Fruit fly (Drosophila melanogaster) whole organism, wandering third instar larva: ENCODE measurements around the gene in.

Source experiments
- Abd-B ChIP-seq: fragments of >200 bp; optimal IDR thresholded peaks from 2 replicates; lab custom pipeline; 2017; ENCODE audit warnings: missing biosample characterization, missing genetic modification characterization
- CG32264 ChIP-seq: fragments of 200-800 bp; sonication (Bioruptor generic); optimal IDR thresholded peaks from 2 replicates; lab custom pipeline; 2016; ENCODE audit warnings: missing biosample characterization, missing genetic modification characterization
- CG9705 ChIP-seq: fragments of 200-800 bp; sonication (Bioruptor generic); optimal IDR thresholded peaks from 2 replicates; lab custom pipeline; 2018; ENCODE audit warnings: missing biosample characterization, mild to moderate bottlenecking, missing genetic modification characterization
- CrebA ChIP-seq: fragments of 200-800 bp; sonication (Bioruptor generic); optimal IDR thresholded peaks from 2 replicates; lab custom pipeline; 2016; ENCODE audit warnings: missing biosample characterization, mild to moderate bottlenecking, missing genetic modification characterization, borderline replicate concordance
- Dfd ChIP-seq: fragments of >200 bp; optimal IDR thresholded peaks from 2 replicates; lab custom pipeline; 2017; ENCODE audit warnings: missing biosample characterization, missing genetic modification characterization
- Dif ChIP-seq: fragments of 200-275, 200-300 bp; sonication (Bioruptor generic); optimal IDR thresholded peaks from 2 replicates; lab custom pipeline; 2018; ENCODE audit warnings: missing biosample characterization, missing genetic modification characterization; ENCODE audit not compliant: partially characterized antibody
- GATAd ChIP-seq: sonication (Bioruptor generic); optimal IDR thresholded peaks from 2 replicates; lab custom pipeline; 2016; ENCODE audit warnings: missing biosample characterization, missing genetic modification characterization
- HLH106 ChIP-seq: fragments of 200-800 bp; optimal IDR thresholded peaks from 3 replicates; lab custom pipeline; 2019; ENCODE audit warnings: missing biosample characterization, mild to moderate bottlenecking, missing genetic modification characterization, moderate library complexity
- Hnf4 ChIP-seq: fragments of 200-800 bp; sonication (Bioruptor generic); optimal IDR thresholded peaks from 2 replicates; lab custom pipeline; 2016; ENCODE audit warnings: missing biosample characterization, mild to moderate bottlenecking, missing genetic modification characterization
- Hr78 ChIP-seq: fragments of >200 bp; optimal IDR thresholded peaks from 2 replicates; lab custom pipeline; 2017; ENCODE audit warnings: missing biosample characterization, missing genetic modification characterization
- Hr83 ChIP-seq: fragments of 200-300 bp; sonication (Bioruptor generic); optimal IDR thresholded peaks from 2 replicates; lab custom pipeline; 2016; ENCODE audit warnings: missing biosample characterization, mild to moderate bottlenecking, missing genetic modification characterization, moderate library complexity; ENCODE audit not compliant: poor library complexity, severe bottlenecking
- Jra ChIP-seq: sonication (Bioruptor generic); optimal IDR thresholded peaks from 2 replicates; lab custom pipeline; 2016; ENCODE audit warnings: missing biosample characterization, missing genetic modification characterization
- Mio ChIP-seq: sonication (Bioruptor generic); optimal IDR thresholded peaks from 2 replicates; lab custom pipeline; 2016; ENCODE audit warnings: missing biosample characterization, missing genetic modification characterization
- Myc ChIP-seq: fragments of >200 bp; optimal IDR thresholded peaks from 2 replicates; lab custom pipeline; 2017
- N ChIP-seq: fragments of >200 bp; optimal IDR thresholded peaks from 2 replicates; lab custom pipeline; 2018; ENCODE audit warnings: missing biosample characterization, missing external identifiers, missing genetic modification characterization
- OdsH ChIP-seq: fragments of 200-800 bp; sonication (Bioruptor generic); optimal IDR thresholded peaks from 2 replicates; lab custom pipeline; 2016; ENCODE audit warnings: missing biosample characterization, mild to moderate bottlenecking, missing genetic modification characterization
- Rel ChIP-seq, 2 experiments: fragments of 200-800 bp; sonication (Bioruptor generic) in 1 of 2; optimal IDR thresholded peaks; 2 replicates in 1 of 2; 3 replicates in 1 of 2; lab custom pipeline; 2016 to 2019; ENCODE audit warnings: mild to moderate bottlenecking in 2 of 2, missing biosample characterization in 2 of 2, missing genetic modification characterization in 2 of 2, moderate library complexity in 1 of 2
- Sp1 ChIP-seq: fragments of 200-800 bp; sonication (Bioruptor generic); optimal IDR thresholded peaks from 3 replicates; lab custom pipeline; 2019; ENCODE audit warnings: missing biosample characterization, mild to moderate bottlenecking, missing genetic modification characterization, moderate library complexity
- Vsx2 ChIP-seq: fragments of 200-300, 225-300 bp; sonication (Bioruptor generic); optimal IDR thresholded peaks from 2 replicates; lab custom pipeline; 2018; ENCODE audit warnings: missing biosample characterization, missing genetic modification characterization; ENCODE audit not compliant: partially characterized antibody
- br ChIP-seq: fragments of 200-800 bp; sonication (Bioruptor generic); optimal IDR thresholded peaks from 2 replicates; lab custom pipeline; 2016; ENCODE audit warnings: missing biosample characterization, missing genetic modification characterization
- brk ChIP-seq: fragments of 200-800 bp; sonication (Bioruptor generic); optimal IDR thresholded peaks from 2 replicates; lab custom pipeline; 2016; ENCODE audit warnings: missing biosample characterization, mild to moderate bottlenecking, missing genetic modification characterization
- dl ChIP-seq, 2 experiments: fragments of 175-275, 200-275 bp in 1 of 2; fragments of 200-275 bp in 1 of 2; sonication (Bioruptor generic); optimal IDR thresholded peaks; lab custom pipeline; 2018; ENCODE audit warnings: mild to moderate bottlenecking in 2 of 2, missing biosample characterization in 2 of 2, missing genetic modification characterization in 2 of 2, moderate library complexity in 2 of 2; ENCODE audit not compliant: partially characterized antibody in 2 of 2, insufficient read depth in 1 of 2
- dmrt93B ChIP-seq: fragments of 200-800 bp; sonication (Bioruptor generic); optimal IDR thresholded peaks from 2 replicates; lab custom pipeline; 2018; ENCODE audit warnings: missing biosample characterization, mild to moderate bottlenecking, missing genetic modification characterization
- dsf ChIP-seq: sonication (Bioruptor generic); optimal IDR thresholded peaks from 2 replicates; lab custom pipeline; 2016; ENCODE audit warnings: missing biosample characterization, missing genetic modification characterization, borderline replicate concordance
- ey ChIP-seq: fragments of 200-800 bp; sonication (Bioruptor generic); optimal IDR thresholded peaks from 2 replicates; lab custom pipeline; 2016; ENCODE audit warnings: missing biosample characterization, missing genetic modification characterization
- foxo ChIP-seq, 2 experiments: fragments of 200-800 bp; sonication (Bioruptor generic); optimal IDR thresholded peaks; 2 replicates in 1 of 2; 3 replicates in 1 of 2; lab custom pipeline; 2016 to 2017; ENCODE audit warnings: missing biosample characterization in 2 of 2, missing genetic modification characterization in 2 of 2
- fru ChIP-seq: fragments of 200-800 bp; sonication (Bioruptor generic); optimal IDR thresholded peaks from 3 replicates; lab custom pipeline; 2016; ENCODE audit warnings: missing biosample characterization, mild to moderate bottlenecking, missing genetic modification characterization
- h ChIP-seq: fragments of 200-800 bp; sonication (Bioruptor generic); optimal IDR thresholded peaks from 3 replicates; lab custom pipeline; 2016; ENCODE audit warnings: missing biosample characterization, mild to moderate bottlenecking, missing genetic modification characterization
- jim ChIP-seq: fragments of 175-275, 200-325 bp; sonication (Bioruptor generic); optimal IDR thresholded peaks from 2 replicates; lab custom pipeline; 2016; ENCODE audit warnings: missing biosample characterization, mild to moderate bottlenecking, missing genetic modification characterization
- lola ChIP-seq: fragments of >200 bp; optimal IDR thresholded peaks from 2 replicates; lab custom pipeline; 2017; ENCODE audit warnings: missing biosample characterization, missing genetic modification characterization
- pan ChIP-seq: fragments of >200 bp; optimal IDR thresholded peaks from 2 replicates; lab custom pipeline; 2017
- psq ChIP-seq: fragments of 200-800 bp; sonication (Bioruptor generic); optimal IDR thresholded peaks from 3 replicates; lab custom pipeline; 2017; ENCODE audit warnings: missing biosample characterization, mild to moderate bottlenecking, missing genetic modification characterization, moderate library complexity
- rgr ChIP-seq: fragments of 200-800 bp; sonication (Bioruptor generic); optimal IDR thresholded peaks from 3 replicates; lab custom pipeline; 2016; ENCODE audit warnings: missing biosample characterization, mild to moderate bottlenecking, missing genetic modification characterization
- sage ChIP-seq: fragments of 200-800 bp; sonication (Bioruptor generic); optimal IDR thresholded peaks from 2 replicates; lab custom pipeline; 2016; ENCODE audit warnings: missing biosample characterization, mild to moderate bottlenecking, missing genetic modification characterization
- sv ChIP-seq: fragments of 200-800 bp; sonication (Bioruptor generic); optimal IDR thresholded peaks from 3 replicates; lab custom pipeline; 2016; ENCODE audit warnings: missing biosample characterization, missing genetic modification characterization
- tai ChIP-seq: sonication (Bioruptor generic); optimal IDR thresholded peaks from 2 replicates; lab custom pipeline; 2016; ENCODE audit warnings: missing biosample characterization, missing genetic modification characterization
- usp ChIP-seq: fragments of >200 bp; optimal IDR thresholded peaks from 2 replicates; lab custom pipeline; 2017; ENCODE audit warnings: missing biosample characterization, missing genetic modification characterization
- woc ChIP-seq: sonication (Bioruptor generic); optimal IDR thresholded peaks from 2 replicates; lab custom pipeline; 2016; ENCODE audit warnings: missing biosample characterization, mild to moderate bottlenecking, missing genetic modification characterization

in gene

dm6 chr3L:20388983-20389382 is 22.0 kb downstream of the in start:
- TF ChIP-seq Hr78 (no peak), OdsH (GFP tag; lab: Kevin White, UChicago) (peak; percentile 40), HLH106 (no peak), psq (GFP tag; lab: Kevin White, UChicago) (no peak), dmrt93B (GFP tag; lab: Kevin White, UChicago) (no peak), h (peak; percentile 73), usp (no peak), Dfd (no peak), jim (no peak), Vsx2 (no peak), woc (GFP tag; lab: Kevin White, UChicago) (no peak), rgr (GFP tag; lab: Kevin White, UChicago) (peak; percentile 51), GATAd (GFP tag; lab: Kevin White, UChicago) (no peak), N (GFP tag; lab: Kevin White, UChicago) (no peak), Dif (GFP tag; lab: Kevin White, UChicago) (no peak), Hr83 (GFP tag; lab: Kevin White, UChicago) (no peak), lola (GFP tag; lab: Kevin White, UChicago) (no peak), Jra (no peak), Mio (no peak), foxo (GFP tag; optimal IDR thresholded peaks at IDR 0.05; lab: Kevin White, UChicago) (peak in 1 of 2 experiments; percentile 44), fru (GFP tag; lab: Kevin White, UChicago) (peak; percentile 24), sv (GFP tag; lab: Kevin White, UChicago) (no peak), CG32264 (GFP tag; lab: Kevin White, UChicago) (no peak), Abd-B (GFP tag; lab: Kevin White, UChicago) (no peak), CrebA (GFP tag; lab: Kevin White, UChicago) (no peak), ey (peak; percentile 57), dsf (no peak), dl (GFP tag; optimal IDR thresholded peaks at IDR 0.05; lab: Kevin White, UChicago; ENCODE audit: insufficient read depth in 1 of 2, partially characterized antibody in 2 of 2) (no peak), CG9705 (GFP tag; lab: Kevin White, UChicago) (no peak), tai (GFP tag; lab: Kevin White, UChicago) (no peak), br (no peak), Sp1 (GFP tag; lab: Kevin White, UChicago) (no peak), sage (GFP tag; lab: Kevin White, UChicago) (no peak), pan (lab: Kevin White, UChicago) (no peak), Myc (lab: Kevin White, UChicago) (no peak), Rel (GFP tag; optimal IDR thresholded peaks at IDR 0.05; lab: Kevin White, UChicago) (no peak), Rel (tag; optimal IDR thresholded peaks at IDR 0.05; lab: Kevin White, UChicago) (no peak), brk (GFP tag; lab: Kevin White, UChicago) (peak; percentile 20), Hnf4 (GFP tag; lab: Kevin White, UChicago) (no peak)

- peak; percentile 11 for TF ChIP-seq Jra
- no peak for TF ChIP-seq woc (GFP tag; lab: Kevin White, UChicago)
- no peak for TF ChIP-seq brk (GFP tag; lab: Kevin White, UChicago)
- TF ChIP-seq Hr83 (GFP tag; lab: Kevin White, UChicago): no peak
- no peak for TF ChIP-seq CrebA (GFP tag; lab: Kevin White, UChicago)
- TF ChIP-seq h: peak; percentile 8
- no peak for TF ChIP-seq Rel (GFP tag; optimal IDR thresholded peaks at IDR 0.05; lab: Kevin White, UChicago)
- TF ChIP-seq Rel (tag; optimal IDR thresholded peaks at IDR 0.05; lab: Kevin White, UChicago): peak; percentile 49
Measured at dm6 chr3L:20393357-20393756, 26.4 kb downstream of the in start, which contains the start of gene CG33969. CG33969 (minus strand) TSS chr3L:20393553.
